Fruit fly (Drosophila melanogaster) whole organism: Measurements from ENCODE around the gene CG15308.

Source experiments
- CG8478 ChIP-seq: fragments of >200 bp; optimal IDR thresholded peaks from 2 replicates; lab custom pipeline; 2018; ENCODE audit warnings: inconsistent platforms
- Dll ChIP-seq: fragments of >200 bp; optimal IDR thresholded peaks from 2 replicates; lab custom pipeline; 2017
- pan ChIP-seq: fragments of >200 bp; optimal IDR thresholded peaks from 2 replicates; lab custom pipeline; 2017
- psq ChIP-seq: fragments of >200 bp; optimal IDR thresholded peaks from 2 replicates; lab custom pipeline; 2017
- usp ChIP-seq: fragments of >200 bp; optimal IDR thresholded peaks from 2 replicates; lab custom pipeline; 2017; ENCODE audit warnings: missing biosample characterization, missing genetic modification characterization, mixed read lengths

DNA sequence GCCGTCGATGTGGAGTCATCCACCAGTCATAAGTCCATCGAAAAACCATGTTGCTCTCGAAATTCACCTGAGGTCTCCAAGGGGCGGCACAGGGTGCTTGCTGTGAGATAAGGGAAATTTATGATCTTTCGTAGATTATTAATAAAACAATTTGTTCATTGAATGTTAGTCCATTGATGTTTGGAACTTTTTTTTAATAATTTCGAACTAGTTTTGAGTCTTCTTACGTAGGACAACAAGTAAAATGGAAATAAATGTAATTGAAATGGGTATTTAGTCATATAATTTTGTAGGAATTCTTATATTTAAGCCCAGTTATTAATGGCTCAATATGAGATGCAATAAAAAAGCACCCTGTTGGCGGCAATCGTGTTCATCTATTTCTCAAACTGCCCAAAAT is 13.6 kb upstream of the CG15308 start:
- TF ChIP-seq Dll (lab: Kevin White, UChicago) = no peak
- TF ChIP-seq CG8478 = no peak
- TF ChIP-seq usp = no peak
- no peak for TF ChIP-seq psq (lab: Kevin White, UChicago)
- no peak for TF ChIP-seq pan (lab: Kevin White, UChicago)
